Worm (Caenorhabditis elegans): Measurements from ENCODE around the gene ZC449.1.

DNA sequence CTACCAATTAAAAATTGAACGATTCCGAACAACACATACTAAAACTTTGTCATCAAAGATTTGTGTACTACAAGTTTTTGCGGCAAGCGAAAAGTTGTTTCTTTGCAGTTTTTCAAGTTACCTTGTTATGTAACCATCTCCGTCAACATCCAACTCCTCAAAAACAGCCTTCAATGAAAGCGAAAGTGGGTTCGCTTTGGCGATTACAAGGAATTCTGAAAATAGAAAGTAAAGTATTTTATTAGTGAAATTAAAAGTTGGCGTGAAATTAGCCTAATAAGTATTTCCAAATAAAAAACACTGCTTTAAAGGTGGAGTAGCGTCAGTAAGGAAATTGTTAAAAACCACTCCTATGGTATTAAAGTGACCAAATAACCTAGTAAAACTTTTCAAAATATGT lies 51.3 kb downstream of the ZC449.1 start:
- TF ChIP-seq unc-62 (GFP tag; optimal IDR thresholded peaks at IDR 0.05): no peak
- TF ChIP-seq snpc-4 (tag; optimal IDR thresholded peaks at IDR 0.05): no peak
- TF ChIP-seq ztf-11 (tag; optimal IDR thresholded peaks at IDR 0.05): no peak
- no peak for TF ChIP-seq ces-1 (GFP tag; optimal IDR thresholded peaks at IDR 0.05)
- no peak for TF ChIP-seq nhr-237 (tag; optimal IDR thresholded peaks at IDR 0.05)
- TF ChIP-seq elt-3 (tag; optimal IDR thresholded peaks at IDR 0.05): no peak
- no peak for TF ChIP-seq lin-13 (tag; optimal IDR thresholded peaks at IDR 0.05)
